Fruit fly (Drosophila melanogaster) whole organism, wandering third instar larva: ENCODE results near the gene CG15545.

Experiments
- Abd-B ChIP-seq: fragments of >200 bp; optimal IDR thresholded peaks from 2 replicates; lab custom pipeline; 2017; ENCODE audit warnings: missing biosample characterization, missing genetic modification characterization
- CG9705 ChIP-seq: fragments of 200-800 bp; sonication (Bioruptor generic); optimal IDR thresholded peaks from 2 replicates; lab custom pipeline; 2018; ENCODE audit warnings: missing biosample characterization, mild to moderate bottlenecking, missing genetic modification characterization
- CrebA ChIP-seq: fragments of 200-800 bp; sonication (Bioruptor generic); optimal IDR thresholded peaks from 2 replicates; lab custom pipeline; 2016; ENCODE audit warnings: missing biosample characterization, mild to moderate bottlenecking, missing genetic modification characterization, borderline replicate concordance
- Dfd ChIP-seq: fragments of >200 bp; optimal IDR thresholded peaks from 2 replicates; lab custom pipeline; 2017; ENCODE audit warnings: missing biosample characterization, missing genetic modification characterization
- HLH106 ChIP-seq: fragments of 200-800 bp; optimal IDR thresholded peaks from 3 replicates; lab custom pipeline; 2019; ENCODE audit warnings: missing biosample characterization, mild to moderate bottlenecking, missing genetic modification characterization, moderate library complexity
- Hnf4 ChIP-seq: fragments of 200-800 bp; sonication (Bioruptor generic); optimal IDR thresholded peaks from 2 replicates; lab custom pipeline; 2016; ENCODE audit warnings: missing biosample characterization, mild to moderate bottlenecking, missing genetic modification characterization
- Hr78 ChIP-seq: fragments of >200 bp; optimal IDR thresholded peaks from 2 replicates; lab custom pipeline; 2017; ENCODE audit warnings: missing biosample characterization, missing genetic modification characterization
- Hr83 ChIP-seq: fragments of 200-300 bp; sonication (Bioruptor generic); optimal IDR thresholded peaks from 2 replicates; lab custom pipeline; 2016; ENCODE audit warnings: missing biosample characterization, mild to moderate bottlenecking, missing genetic modification characterization, moderate library complexity; ENCODE audit not compliant: poor library complexity, severe bottlenecking
- Jra ChIP-seq: sonication (Bioruptor generic); optimal IDR thresholded peaks from 2 replicates; lab custom pipeline; 2016; ENCODE audit warnings: missing biosample characterization, missing genetic modification characterization
- Mio ChIP-seq: sonication (Bioruptor generic); optimal IDR thresholded peaks from 2 replicates; lab custom pipeline; 2016; ENCODE audit warnings: missing biosample characterization, missing genetic modification characterization
- Myc ChIP-seq: fragments of >200 bp; optimal IDR thresholded peaks from 2 replicates; lab custom pipeline; 2017
- OdsH ChIP-seq: fragments of 200-800 bp; sonication (Bioruptor generic); optimal IDR thresholded peaks from 2 replicates; lab custom pipeline; 2016; ENCODE audit warnings: missing biosample characterization, mild to moderate bottlenecking, missing genetic modification characterization
- Sp1 ChIP-seq: fragments of 200-800 bp; sonication (Bioruptor generic); optimal IDR thresholded peaks from 3 replicates; lab custom pipeline; 2019; ENCODE audit warnings: missing biosample characterization, mild to moderate bottlenecking, missing genetic modification characterization, moderate library complexity
- br ChIP-seq: fragments of 200-800 bp; sonication (Bioruptor generic); optimal IDR thresholded peaks from 2 replicates; lab custom pipeline; 2016; ENCODE audit warnings: missing biosample characterization, missing genetic modification characterization
- brk ChIP-seq: fragments of 200-800 bp; sonication (Bioruptor generic); optimal IDR thresholded peaks from 2 replicates; lab custom pipeline; 2016; ENCODE audit warnings: missing biosample characterization, mild to moderate bottlenecking, missing genetic modification characterization
- dl ChIP-seq, 2 experiments: fragments of 175-275, 200-275 bp in 1 of 2; fragments of 200-275 bp in 1 of 2; sonication (Bioruptor generic); optimal IDR thresholded peaks; lab custom pipeline; 2018; ENCODE audit warnings: mild to moderate bottlenecking in 2 of 2, missing biosample characterization in 2 of 2, missing genetic modification characterization in 2 of 2, moderate library complexity in 2 of 2; ENCODE audit not compliant: partially characterized antibody in 2 of 2, insufficient read depth in 1 of 2
- dsf ChIP-seq: sonication (Bioruptor generic); optimal IDR thresholded peaks from 2 replicates; lab custom pipeline; 2016; ENCODE audit warnings: missing biosample characterization, missing genetic modification characterization, borderline replicate concordance
- ey ChIP-seq: fragments of 200-800 bp; sonication (Bioruptor generic); optimal IDR thresholded peaks from 2 replicates; lab custom pipeline; 2016; ENCODE audit warnings: missing biosample characterization, missing genetic modification characterization
- foxo ChIP-seq, 2 experiments: fragments of 200-800 bp; sonication (Bioruptor generic); optimal IDR thresholded peaks; 2 replicates in 1 of 2; 3 replicates in 1 of 2; lab custom pipeline; 2016 to 2017; ENCODE audit warnings: missing biosample characterization in 2 of 2, missing genetic modification characterization in 2 of 2
- fru ChIP-seq: fragments of 200-800 bp; sonication (Bioruptor generic); optimal IDR thresholded peaks from 3 replicates; lab custom pipeline; 2016; ENCODE audit warnings: missing biosample characterization, mild to moderate bottlenecking, missing genetic modification characterization
- h ChIP-seq: fragments of 200-800 bp; sonication (Bioruptor generic); optimal IDR thresholded peaks from 3 replicates; lab custom pipeline; 2016; ENCODE audit warnings: missing biosample characterization, mild to moderate bottlenecking, missing genetic modification characterization
- jim ChIP-seq: fragments of 175-275, 200-325 bp; sonication (Bioruptor generic); optimal IDR thresholded peaks from 2 replicates; lab custom pipeline; 2016; ENCODE audit warnings: missing biosample characterization, mild to moderate bottlenecking, missing genetic modification characterization
- lola ChIP-seq: fragments of >200 bp; optimal IDR thresholded peaks from 2 replicates; lab custom pipeline; 2017; ENCODE audit warnings: missing biosample characterization, missing genetic modification characterization
- psq ChIP-seq: fragments of 200-800 bp; sonication (Bioruptor generic); optimal IDR thresholded peaks from 3 replicates; lab custom pipeline; 2017; ENCODE audit warnings: missing biosample characterization, mild to moderate bottlenecking, missing genetic modification characterization, moderate library complexity
- rgr ChIP-seq: fragments of 200-800 bp; sonication (Bioruptor generic); optimal IDR thresholded peaks from 3 replicates; lab custom pipeline; 2016; ENCODE audit warnings: missing biosample characterization, mild to moderate bottlenecking, missing genetic modification characterization
- sage ChIP-seq: fragments of 200-800 bp; sonication (Bioruptor generic); optimal IDR thresholded peaks from 2 replicates; lab custom pipeline; 2016; ENCODE audit warnings: missing biosample characterization, mild to moderate bottlenecking, missing genetic modification characterization
- sv ChIP-seq: fragments of 200-800 bp; sonication (Bioruptor generic); optimal IDR thresholded peaks from 3 replicates; lab custom pipeline; 2016; ENCODE audit warnings: missing biosample characterization, missing genetic modification characterization
- usp ChIP-seq: fragments of >200 bp; optimal IDR thresholded peaks from 2 replicates; lab custom pipeline; 2017; ENCODE audit warnings: missing biosample characterization, missing genetic modification characterization

Gene CG15545

dm6 chr3R:30886850-30887249 is 14.7 kb upstream of the CG15545 start:
- TF ChIP-seq sv (no peak), Dfd (GFP tag; lab: Kevin White, UChicago) (no peak), Abd-B (GFP tag; lab: Kevin White, UChicago) (no peak), brk (GFP tag; lab: Kevin White, UChicago) (no peak), Mio (GFP tag; lab: Kevin White, UChicago) (no peak), psq (no peak), foxo (GFP tag; optimal IDR thresholded peaks at IDR 0.05; lab: Kevin White, UChicago) (no peak), lola (GFP tag; lab: Kevin White, UChicago) (no peak), ey (GFP tag; lab: Kevin White, UChicago) (no peak), usp (GFP tag; lab: Kevin White, UChicago) (no peak), Sp1 (GFP tag; lab: Kevin White, UChicago) (no peak), Hr78 (no peak), CrebA (GFP tag; lab: Kevin White, UChicago) (no peak), dl (GFP tag; optimal IDR thresholded peaks at IDR 0.05; lab: Kevin White, UChicago; ENCODE audit: insufficient read depth in 1 of 2, partially characterized antibody in 2 of 2) (no peak), jim (GFP tag; lab: Kevin White, UChicago) (no peak)

dm6 chr3R:30883403-30883802 is 11.3 kb upstream of the CG15545 start, which contains the start of gene CG15547:
TSS of gene CG15547 (minus strand) at chr3R:30883503.
- TF ChIP-seq brk (GFP tag; lab: Kevin White, UChicago) = no peak

DNA sequence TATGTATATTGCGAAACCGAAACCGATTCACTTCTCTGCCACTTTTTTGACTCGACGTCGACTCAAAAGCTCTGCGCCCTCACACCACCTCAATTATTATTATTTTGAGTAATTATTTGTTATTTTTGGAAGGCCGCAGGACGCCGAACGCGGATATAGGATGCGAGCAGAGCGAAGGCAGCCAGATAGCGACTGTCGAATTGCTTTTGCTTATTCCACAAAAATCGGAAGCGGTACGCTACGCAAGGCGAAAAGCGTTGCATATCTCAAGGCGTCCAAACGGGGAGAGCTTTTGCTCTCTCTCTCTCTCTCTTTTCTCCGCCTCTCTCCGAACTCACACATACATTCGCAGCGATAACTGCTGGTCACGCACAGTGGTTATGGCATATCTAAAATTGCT is 8.7 kb upstream of the CG15545 start, which contains the start of gene CG12071:
TSS of gene CG12071 (minus strand) at position 134 of the 400 bp plus-strand sequence.
- TF ChIP-seq CG9705 (no peak), HLH106 (no peak), Hr83 (GFP tag; lab: Kevin White, UChicago) (no peak), Jra (GFP tag; lab: Kevin White, UChicago) (no peak), h (GFP tag; lab: Kevin White, UChicago) (no peak), Hr78 (no peak), foxo (GFP tag; optimal IDR thresholded peaks at IDR 0.05; lab: Kevin White, UChicago) (no peak), OdsH (GFP tag; lab: Kevin White, UChicago) (no peak)

- TF ChIP-seq dsf (GFP tag; lab: Kevin White, UChicago) = no peak
- no peak for TF ChIP-seq CrebA (GFP tag; lab: Kevin White, UChicago)
- TF ChIP-seq OdsH (GFP tag; lab: Kevin White, UChicago) = no peak
- TF ChIP-seq foxo (GFP tag; optimal IDR thresholded peaks at IDR 0.05; lab: Kevin White, UChicago) = no peak
- TF ChIP-seq Sp1 (GFP tag; lab: Kevin White, UChicago) = no peak
- no peak for TF ChIP-seq jim (GFP tag; lab: Kevin White, UChicago)
- no peak for TF ChIP-seq rgr (GFP tag; lab: Kevin White, UChicago)
- no peak for TF ChIP-seq Mio (GFP tag; lab: Kevin White, UChicago)
- TF ChIP-seq CG9705 = no peak
- no peak for TF ChIP-seq Jra (GFP tag; lab: Kevin White, UChicago)
- no peak for TF ChIP-seq Abd-B (GFP tag; lab: Kevin White, UChicago)
Measured at dm6 chr3R:30880024-30880423, 7.9 kb upstream of the CG15545 start.

DNA sequence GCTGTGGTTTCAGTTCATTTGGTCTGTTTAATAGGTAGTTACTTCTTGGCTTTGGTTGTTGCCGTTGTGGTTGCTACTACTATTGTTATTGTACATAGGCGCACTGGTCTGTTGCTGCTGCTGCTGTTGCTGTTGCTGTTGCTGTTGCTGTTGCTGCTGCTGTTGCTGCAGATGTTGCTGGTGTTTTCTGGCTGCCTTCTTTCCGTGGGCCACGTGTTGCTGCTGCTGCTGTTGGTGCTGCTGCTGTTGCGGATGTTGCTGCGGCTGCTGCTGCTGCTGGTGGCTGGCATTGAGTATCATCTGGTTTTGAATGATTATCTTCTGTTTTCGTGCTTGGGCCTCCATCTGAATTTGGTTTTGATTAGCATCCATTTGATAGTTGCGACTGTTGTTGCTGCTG is 6.0 kb upstream of the CG15545 start:
- no peak for TF ChIP-seq ey (GFP tag; lab: Kevin White, UChicago)
- TF ChIP-seq usp (GFP tag; lab: Kevin White, UChicago) = no peak
- no peak for TF ChIP-seq sage
- peak; percentile 96 for TF ChIP-seq Dfd (GFP tag; lab: Kevin White, UChicago)

- TF ChIP-seq ey (GFP tag; lab: Kevin White, UChicago) = peak; percentile 7
- TF ChIP-seq HLH106 = peak; percentile 38
- TF ChIP-seq CrebA (GFP tag; lab: Kevin White, UChicago) = no peak
- TF ChIP-seq foxo (GFP tag; optimal IDR thresholded peaks at IDR 0.05; lab: Kevin White, UChicago) = peak in 1 of 2 experiments; percentile 13
- peak; percentile 15 for TF ChIP-seq h (GFP tag; lab: Kevin White, UChicago)
Measured at dm6 chr3R:30876136-30876683, 4.1 kb upstream of the CG15545 start, which contains the start of gene CG15546. TSS of gene CG15546 (minus strand) at chr3R:30876186.

DNA sequence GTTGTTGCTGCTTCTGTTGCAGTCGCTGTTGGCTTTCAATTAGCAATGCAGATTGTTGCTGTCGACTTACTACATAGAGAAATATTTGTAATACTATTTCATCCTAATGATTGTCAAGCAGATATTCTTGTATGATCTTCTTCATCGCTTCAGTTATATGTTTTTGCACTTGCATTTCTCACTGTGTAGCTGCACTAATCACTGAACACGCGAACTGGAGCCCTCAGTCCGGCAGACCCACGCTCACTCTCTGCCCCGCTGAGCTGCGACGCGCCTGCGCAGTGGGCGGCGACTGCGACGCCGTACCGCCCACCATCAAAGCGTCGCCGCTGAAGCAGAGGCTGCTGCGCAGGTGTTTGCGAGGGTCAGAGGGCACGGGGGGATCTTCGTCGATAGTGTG is 2.5 kb upstream of the CG15545 start:
- TF ChIP-seq lola (GFP tag; lab: Kevin White, UChicago) = no peak
- TF ChIP-seq rgr (GFP tag; lab: Kevin White, UChicago) = no peak
- TF ChIP-seq Dfd (GFP tag; lab: Kevin White, UChicago) = no peak
- TF ChIP-seq psq = no peak
- no peak for TF ChIP-seq HLH106
- no peak for TF ChIP-seq br
- TF ChIP-seq Myc (lab: Kevin White, UChicago) = no peak
- no peak for TF ChIP-seq CrebA (GFP tag; lab: Kevin White, UChicago)
- no peak for TF ChIP-seq h (GFP tag; lab: Kevin White, UChicago)
- no peak for TF ChIP-seq foxo (GFP tag; optimal IDR thresholded peaks at IDR 0.05; lab: Kevin White, UChicago)
- no peak for TF ChIP-seq jim (GFP tag; lab: Kevin White, UChicago)
- no peak for TF ChIP-seq Hnf4 (GFP tag; lab: Kevin White, UChicago)
- TF ChIP-seq Mio (GFP tag; lab: Kevin White, UChicago) = no peak
- TF ChIP-seq fru (GFP tag; lab: Kevin White, UChicago) = no peak
